Worm (Caenorhabditis elegans) whole organism, late embryonic: ENCODE data around the gene rol-8.

Experiments
- F13H6.1 ChIP-seq: sonication (generic microtip); optimal IDR thresholded peaks from 2 replicates; lab custom pipeline; 2016; ENCODE audit warnings: missing genetic modification characterization, missing compliant biosample characterization
- K09A11.1 ChIP-seq: sonication (generic microtip); optimal IDR thresholded peaks from 2 replicates; lab custom pipeline; 2017; ENCODE audit warnings: antibody characterized with exemption, mild to moderate bottlenecking, missing genetic modification characterization, missing compliant biosample characterization; ENCODE audit not compliant: insufficient read depth
- T23F11.4 ChIP-seq: fragments of 200-800 bp; sonication (Bioruptor generic); optimal IDR thresholded peaks from 2 replicates; lab custom pipeline; 2018; ENCODE audit warnings: mild to moderate bottlenecking, missing genetic modification characterization, missing compliant biosample characterization
- ama-1 ChIP-seq: fragments of 150-350 bp; optimal IDR thresholded peaks from 2 replicates; lab custom pipeline; 2014
- ceh-14 ChIP-seq: sonication (generic microtip); optimal IDR thresholded peaks from 2 replicates; lab custom pipeline; 2016; ENCODE audit warnings: missing genotype, missing genetic modification characterization, missing compliant biosample characterization
- ceh-34 ChIP-seq: sonication (generic microtip); optimal IDR thresholded peaks from 2 replicates; lab custom pipeline; 2016; ENCODE audit warnings: mild to moderate bottlenecking, missing genetic modification characterization, missing compliant biosample characterization
- ceh-6 ChIP-seq: fragments of 200-800 bp; sonication (Bioruptor generic); optimal IDR thresholded peaks from 2 replicates; lab custom pipeline; 2018; ENCODE audit warnings: mild to moderate bottlenecking, missing genetic modification characterization, missing compliant biosample characterization
- ceh-9 ChIP-seq: sonication (generic microtip); optimal IDR thresholded peaks from 2 replicates; lab custom pipeline; 2016; ENCODE audit warnings: mild to moderate bottlenecking, missing genetic modification characterization, inconsistent platforms, missing compliant biosample characterization
- che-1 ChIP-seq: sonication (generic microtip); optimal IDR thresholded peaks from 2 replicates; lab custom pipeline; 2016; ENCODE audit warnings: mild to moderate bottlenecking, missing genetic modification characterization, missing compliant biosample characterization
- dmd-4 ChIP-seq: sonication (generic microtip); optimal IDR thresholded peaks from 2 replicates; lab custom pipeline; 2016; ENCODE audit warnings: borderline replicate concordance, missing genetic modification characterization, missing compliant biosample characterization
- elt-2 ChIP-seq: sonication (generic microtip); optimal IDR thresholded peaks from 2 replicates; lab custom pipeline; 2016; ENCODE audit warnings: missing genetic modification reagents, missing genetic modification characterization, missing compliant biosample characterization
- ets-4 ChIP-seq: sonication (generic microtip); optimal IDR thresholded peaks from 2 replicates; lab custom pipeline; 2016; ENCODE audit warnings: missing genetic modification characterization, missing compliant biosample characterization
- eyg-1 ChIP-seq: sonication (generic microtip); optimal IDR thresholded peaks from 2 replicates; lab custom pipeline; 2016; ENCODE audit warnings: missing genotype, missing genetic modification characterization, missing compliant biosample characterization
- fkh-6 ChIP-seq: sonication (generic microtip); optimal IDR thresholded peaks from 2 replicates; lab custom pipeline; 2016; ENCODE audit warnings: missing genetic modification characterization, missing compliant biosample characterization
- gmeb-2 ChIP-seq: sonication (generic microtip); optimal IDR thresholded peaks from 2 replicates; lab custom pipeline; 2016; ENCODE audit warnings: missing genetic modification characterization, inconsistent platforms, missing compliant biosample characterization
- hlh-13 ChIP-seq: fragments of 200-800 bp; sonication (Bioruptor generic); optimal IDR thresholded peaks from 2 replicates; lab custom pipeline; 2018; ENCODE audit warnings: mild to moderate bottlenecking, missing genetic modification characterization, missing compliant biosample characterization
- hlh-30 ChIP-seq: sonication (generic microtip); optimal IDR thresholded peaks from 2 replicates; lab custom pipeline; 2017; ENCODE audit warnings: antibody characterized with exemption, missing genetic modification characterization, missing compliant biosample characterization; ENCODE audit not compliant: insufficient read depth
- lim-6 ChIP-seq: sonication (generic microtip); optimal IDR thresholded peaks from 2 replicates; lab custom pipeline; 2016; ENCODE audit warnings: missing genetic modification characterization, missing compliant biosample characterization
- lin-11 ChIP-seq: fragments of 200-800 bp; sonication (Bioruptor generic); optimal IDR thresholded peaks from 2 replicates; lab custom pipeline; 2018; ENCODE audit warnings: mild to moderate bottlenecking, missing genetic modification characterization, missing compliant biosample characterization
- nfya-1 ChIP-seq: sonication (generic microtip); optimal IDR thresholded peaks from 2 replicates; lab custom pipeline; 2017; ENCODE audit warnings: missing genetic modification characterization, mild to moderate bottlenecking, missing compliant biosample characterization, antibody characterized with exemption, moderate library complexity
- pat-9 ChIP-seq: fragments of 200-800 bp; sonication (Bioruptor generic); optimal IDR thresholded peaks from 2 replicates; lab custom pipeline; 2018; ENCODE audit warnings: mild to moderate bottlenecking, missing genetic modification characterization, moderate library complexity, missing compliant biosample characterization
- pqm-1 ChIP-seq: sonication (generic microtip); optimal IDR thresholded peaks from 2 replicates; lab custom pipeline; 2016; ENCODE audit warnings: missing genetic modification characterization, missing compliant biosample characterization
- pros-1 ChIP-seq: fragments of 150-350 bp; optimal IDR thresholded peaks from 2 replicates; lab custom pipeline; 2014; ENCODE audit warnings: missing biosample characterization, missing genetic modification reagents, missing genetic modification characterization
- sdc-2 ChIP-seq: sonication (generic microtip); optimal IDR thresholded peaks from 2 replicates; lab custom pipeline; 2016; ENCODE audit warnings: missing genotype, missing genetic modification characterization, missing compliant biosample characterization
- sox-4 ChIP-seq: sonication (generic microtip); optimal IDR thresholded peaks from 2 replicates; lab custom pipeline; 2017; ENCODE audit warnings: mild to moderate bottlenecking, missing genetic modification characterization, inconsistent platforms, missing compliant biosample characterization
- syd-9 ChIP-seq: sonication (generic microtip); optimal IDR thresholded peaks from 2 replicates; lab custom pipeline; 2016; ENCODE audit warnings: mild to moderate bottlenecking, missing genetic modification characterization, moderate library complexity, missing compliant biosample characterization
- tbx-2 ChIP-seq: sonication (generic microtip); optimal IDR thresholded peaks from 2 replicates; lab custom pipeline; 2016; ENCODE audit warnings: missing genetic modification characterization, missing compliant biosample characterization
- tbx-7 ChIP-seq: sonication (generic microtip); optimal IDR thresholded peaks from 2 replicates; lab custom pipeline; 2016; ENCODE audit warnings: missing genotype, missing genetic modification characterization, missing compliant biosample characterization
- ttx-3 ChIP-seq: sonication (generic microtip); optimal IDR thresholded peaks from 2 replicates; lab custom pipeline; 2016; ENCODE audit warnings: missing genetic modification reagents, missing genetic modification characterization, missing compliant biosample characterization
- ztf-16 ChIP-seq: sonication (generic microtip); optimal IDR thresholded peaks from 2 replicates; lab custom pipeline; 2017; ENCODE audit warnings: missing genetic modification characterization, missing compliant biosample characterization

rol-8 gene

ce11 chrII:7499390-7499789 is 44.5 kb upstream of the rol-8 start, which contains the start of gene srab-14:
srab-14 (minus strand) TSS chrII:7499490.
- TF ChIP-seq ttx-3 (tag; lab: Kevin White, UChicago), result no peak

ce11 chrII:7505005-7505404 is 38.9 kb upstream of the rol-8 start, which contains the start of gene C28F5.1:
C28F5.1 (plus strand) TSS chrII:7505305.
- TF ChIP-seq tbx-7 (tag; lab: Kevin White, UChicago) (no peak), lim-6 (tag; lab: Kevin White, UChicago) (no peak), T23F11.4 (no peak), pat-9 (tag; lab: Kevin White, UChicago) (no peak), hlh-30 (no peak), ceh-14 (tag; lab: Kevin White, UChicago) (no peak), ceh-9 (tag; lab: Kevin White, UChicago) (no peak), pqm-1 (tag; lab: Kevin White, UChicago) (no peak)

ce11 chrII:7519221-7519620 is 24.7 kb upstream of the rol-8 start, which contains the start of gene glb-9:
glb-9 (minus strand) TSS chrII:7519321.
- no peak for TF ChIP-seq sdc-2 (tag; lab: Kevin White, UChicago)

ce11 chrII:7521420-7521819 is 22.5 kb upstream of the rol-8 start:
- TF ChIP-seq syd-9 (tag; lab: Kevin White, UChicago) (no peak), hlh-30 (no peak), pros-1 (tag; lab: Kevin White, UChicago) (no peak), sox-4 (tag; lab: Kevin White, UChicago) (no peak), nfya-1 (tag; lab: Kevin White, UChicago) (no peak), ztf-16 (tag; lab: Kevin White, UChicago) (no peak), eyg-1 (tag; lab: Kevin White, UChicago) (no peak), ceh-9 (tag; lab: Kevin White, UChicago) (no peak), ama-1 (no peak), fkh-6 (tag; lab: Kevin White, UChicago) (no peak), ttx-3 (tag; lab: Kevin White, UChicago) (no peak), lin-11 (tag; lab: Kevin White, UChicago) (no peak), elt-2 (tag; lab: Kevin White, UChicago) (no peak), che-1 (no peak), K09A11.1 (tag; lab: Kevin White, UChicago) (no peak), tbx-2 (tag; lab: Kevin White, UChicago) (no peak), dmd-4 (tag; lab: Kevin White, UChicago) (no peak), gmeb-2 (no peak), pat-9 (tag; lab: Kevin White, UChicago) (no peak), T23F11.4 (no peak)

- no peak for TF ChIP-seq ceh-6 (GFP tag; lab: Kevin White, UChicago)
- no peak for TF ChIP-seq ceh-34
- no peak for TF ChIP-seq ets-4 (tag; lab: Kevin White, UChicago)
- TF ChIP-seq nfya-1 (tag; lab: Kevin White, UChicago), result no peak
- TF ChIP-seq, all 69 proteins: peak for 0
These were observed 20.6 kb upstream of the rol-8 start, which contains the start of gene ZK1290.15 for ce11 chrII:7523281-7523680. ZK1290.15 (plus strand) TSS chrII:7523581.

ce11 chrII:7525458-7525857 is 18.4 kb upstream of the rol-8 start, which contains the start of the genes ZK1290.7 and rnh-1.1:
ZK1290.7 (minus strand) TSS chrII:7525558.
rnh-1.1 (plus strand) TSS chrII:7525738.
- TF ChIP-seq F13H6.1 (tag; lab: Kevin White, UChicago) (no peak), sox-4 (tag; lab: Kevin White, UChicago) (no peak), hlh-13 (GFP tag; lab: Kevin White, UChicago) (no peak)
